Worm (Caenorhabditis elegans) whole organism, midembryonic: ENCODE measurements around the gene F23B12.1.

Source experiments
- T22C8.4 ChIP-seq: fragments of 200-800 bp; sonication (Bioruptor generic); IDR thresholded peaks from 2 replicates; pipeline ENCODE4 v1.3.6; 2022; ENCODE audit warnings: missing genetic modification characterization, missing compliant biosample characterization
- flt-1 ChIP-seq: fragments of 200-800 bp; sonication (Bioruptor generic); IDR thresholded peaks from 2 replicates; pipeline ENCODE4 v1.3.6; 2022; ENCODE audit warnings: missing genetic modification characterization, missing compliant biosample characterization
- klf-2 ChIP-seq: fragments of 200-800 bp; sonication (Bioruptor generic); conservative IDR thresholded peaks from 2 replicates; pipeline ENCODE4 v1.3.6; 2022; ENCODE audit warnings: missing genetic modification reagents, missing genetic modification characterization, missing compliant biosample characterization
- ztf-23 ChIP-seq: fragments of 200-800 bp; sonication (Bioruptor generic); IDR thresholded peaks from 2 replicates; pipeline ENCODE4 v1.3.6; 2022; ENCODE audit warnings: missing genetic modification reagents, missing genetic modification characterization, missing compliant biosample characterization
- ztf-29 ChIP-seq: fragments of 200-800 bp; sonication (Bioruptor generic); IDR thresholded peaks from 2 replicates; pipeline ENCODE4 v1.3.6; 2022; ENCODE audit warnings: missing genetic modification reagents, missing genetic modification characterization, missing compliant biosample characterization

DNA sequence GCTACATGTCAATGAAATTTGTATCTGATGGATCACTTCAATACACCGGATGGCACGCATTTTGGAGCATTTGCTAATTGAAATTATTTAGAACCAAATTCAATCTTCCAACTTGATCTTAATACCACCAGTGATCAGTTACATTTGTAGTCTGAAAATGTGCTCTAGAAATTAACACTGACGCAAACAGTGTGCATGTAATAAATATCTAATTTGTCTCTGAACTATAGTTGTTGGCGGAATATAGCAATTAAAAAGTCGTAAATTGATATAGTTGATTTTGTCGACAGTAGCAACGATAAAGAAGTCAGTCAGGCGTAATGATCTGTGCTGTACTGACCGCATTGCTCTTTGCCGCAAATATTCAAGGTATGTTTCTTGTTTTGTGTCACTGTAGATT lies 43.3 kb downstream of the F23B12.1 start, which contains the start of gene clec-227:
- TF ChIP-seq klf-2 (GFP tag; lab: Robert Waterston, UW) (no peak), T22C8.4 (GFP tag; lab: Robert Waterston, UW) (no peak), flt-1 (no peak), ztf-29 (GFP tag; lab: Robert Waterston, UW) (no peak), ztf-23 (GFP tag; lab: Robert Waterston, UW) (no peak)
